Worm (Caenorhabditis elegans) whole organism, mixed stage, embryonic: ENCODE data around the gene ZK105.14.

Experiments
- elt-1 ChIP-seq: sonication (generic microtip); optimal IDR thresholded peaks from 2 replicates; lab custom pipeline; 2017; ENCODE audit warnings: missing genetic modification characterization, mild to moderate bottlenecking, missing compliant biosample characterization, antibody characterized with exemption, moderate library complexity, borderline replicate concordance; ENCODE audit not compliant: insufficient read depth
- lin-13 ChIP-seq: fragments of 150-350 bp; optimal IDR thresholded peaks from 2 replicates; lab custom pipeline; 2014; ENCODE audit warnings: missing biosample characterization, missing genetic modification characterization
- mls-2 ChIP-seq: sonication (generic microtip); optimal IDR thresholded peaks from 2 replicates; lab custom pipeline; 2016; ENCODE audit warnings: mild to moderate bottlenecking, missing genetic modification characterization, moderate library complexity, missing compliant biosample characterization
- nhr-28 ChIP-seq: fragments of 150-350 bp; optimal IDR thresholded peaks from 2 replicates; lab custom pipeline; 2014; ENCODE audit warnings: missing biosample characterization, missing genetic modification characterization
- sptf-1 ChIP-seq: sonication (generic microtip); optimal IDR thresholded peaks from 2 replicates; lab custom pipeline; 2017; ENCODE audit warnings: mild to moderate bottlenecking, missing genetic modification characterization, moderate library complexity, missing compliant biosample characterization

DNA sequence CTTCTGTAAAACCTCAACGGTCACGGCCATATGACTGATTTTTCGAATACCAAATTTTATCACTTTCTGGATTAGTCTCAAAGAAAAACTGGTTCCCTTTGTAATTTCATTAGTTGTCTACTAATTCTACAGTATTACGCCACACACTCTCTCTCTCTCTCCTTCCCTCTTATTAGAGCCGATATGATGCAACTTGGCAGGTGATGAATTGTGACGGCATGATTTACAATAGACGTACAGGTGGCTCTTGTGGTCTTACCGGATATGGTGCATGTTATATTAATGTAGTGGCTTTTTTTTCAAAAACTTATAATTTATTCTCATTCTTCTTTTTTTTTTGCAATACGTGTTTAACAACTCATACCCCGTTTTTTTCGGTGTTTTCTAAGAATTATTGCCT is 20.1 kb upstream of the ZK105.14 start:
- TF ChIP-seq lin-13 (tag; lab: Kevin White, UChicago) (no peak), elt-1 (tag; lab: Kevin White, UChicago) (no peak), mls-2 (tag; lab: Kevin White, UChicago) (no peak), nhr-28 (no peak), sptf-1 (tag; lab: Kevin White, UChicago) (no peak)
